Worm (Caenorhabditis elegans) whole organism, L4/young adult: ENCODE results near the gene igcm-4.
"Not testable (repeated sequence)": the region's sequence is repeated elsewhere in the genome, so short reads cannot be mapped to it uniquely, and the experiment has no call there.

ENCODE experiments used
- W03F9.2 ChIP-seq: fragments of 150-350 bp; optimal IDR thresholded peaks from 2 replicates; lab custom pipeline; 2014; ENCODE audit warnings: missing biosample characterization, missing genetic modification characterization
- dao-5 ChIP-seq: sonication (generic microtip); optimal IDR thresholded peaks from 2 replicates; lab custom pipeline; 2016; ENCODE audit warnings: missing genotype, missing genetic modification characterization, moderate library complexity, missing compliant biosample characterization
- him-1 ChIP-seq: sonication (generic microtip); optimal IDR thresholded peaks from 2 replicates; lab custom pipeline; 2016; ENCODE audit warnings: missing genotype, missing genetic modification reagents, missing genetic modification characterization, missing compliant biosample characterization

igcm-4 gene

ce11 chrX:2039358-2039757 is 6.8 kb downstream of the igcm-4 start, which contains the start of gene smex-2:
TSS of gene smex-2 (minus strand) at chrX:2039458.
- TF ChIP-seq dao-5 (tag; lab: Kevin White, UChicago), result no peak
- no peak for TF ChIP-seq W03F9.2 (tag; lab: Kevin White, UChicago)
- TF ChIP-seq him-1, result no peak

- TF ChIP-seq him-1, result no peak
- TF ChIP-seq dao-5 (tag; lab: Kevin White, UChicago), result no peak
- TF ChIP-seq W03F9.2 (tag; lab: Kevin White, UChicago), result no peak
These were observed 11.0 kb downstream of the igcm-4 start, which contains the start of gene ergi-1 for ce11 chrX:2035172-2035571. TSS of gene ergi-1 (minus strand) at chrX:2035272.

- no peak for TF ChIP-seq him-1
- TF ChIP-seq W03F9.2 (tag; lab: Kevin White, UChicago), result no peak
- TF ChIP-seq dao-5 (tag; lab: Kevin White, UChicago), result no peak
These were observed 14.7 kb downstream of the igcm-4 start, which contains the start of gene Y102A11A.5 for ce11 chrX:2031414-2031813. TSS of gene Y102A11A.5 (minus strand) at chrX:2031588.

ce11 chrX:2030871-2031270 is 15.3 kb downstream of the igcm-4 start:
- TF ChIP-seq W03F9.2 (tag; lab: Kevin White, UChicago), result no peak
- TF ChIP-seq him-1, result no peak
- TF ChIP-seq dao-5 (tag; lab: Kevin White, UChicago), result no peak

ce11 chrX:2026342-2026741 is 19.8 kb downstream of the igcm-4 start, which contains the start of gene Y102A11A.2:
TSS of gene Y102A11A.2 (plus strand) at chrX:2026642.
- TF ChIP-seq dao-5 (tag; lab: Kevin White, UChicago); W03F9.2 (tag; lab: Kevin White, UChicago); him-1: not testable (repeated sequence)

- TF ChIP-seq him-1, result no peak
- no peak for TF ChIP-seq dao-5 (tag; lab: Kevin White, UChicago)
- TF ChIP-seq W03F9.2 (tag; lab: Kevin White, UChicago), result no peak
These were observed 24.6 kb downstream of the igcm-4 start for ce11 chrX:2021558-2021957.

ce11 chrX:2018848-2019247 is 27.3 kb downstream of the igcm-4 start, which contains the start of gene Y102A11A.3:
TSS of gene Y102A11A.3 (plus strand) at chrX:2019148.
- no peak for TF ChIP-seq him-1
- no peak for TF ChIP-seq W03F9.2 (tag; lab: Kevin White, UChicago)
- no peak for TF ChIP-seq dao-5 (tag; lab: Kevin White, UChicago)

ce11 chrX:2018211-2018610 is 27.9 kb downstream of the igcm-4 start:
- TF ChIP-seq dao-5 (tag; lab: Kevin White, UChicago), result no peak
- TF ChIP-seq him-1, result no peak
- no peak for TF ChIP-seq W03F9.2 (tag; lab: Kevin White, UChicago)

- TF ChIP-seq dao-5 (tag; lab: Kevin White, UChicago), result no peak
- TF ChIP-seq him-1, result no peak
- TF ChIP-seq W03F9.2 (tag; lab: Kevin White, UChicago), result no peak
These were observed 31.6 kb downstream of the igcm-4 start for ce11 chrX:2014521-2014920.

- TF ChIP-seq dao-5 (tag; lab: Kevin White, UChicago), result no peak
- no peak for TF ChIP-seq him-1
- TF ChIP-seq W03F9.2 (tag; lab: Kevin White, UChicago), result no peak
These were observed 32.2 kb downstream of the igcm-4 start for ce11 chrX:2013912-2014311.

ce11 chrX:2012491-2013201 is 33.5 kb downstream of the igcm-4 start, which contains the start of gene Y102A11A.9:
TSS of gene Y102A11A.9 (plus strand) at chrX:2013151.
- TF ChIP-seq him-1 (no peak), dao-5 (tag; lab: Kevin White, UChicago) (no peak), W03F9.2 (tag; lab: Kevin White, UChicago) (no peak)

ce11 chrX:2000517-2000916 is 45.6 kb downstream of the igcm-4 start:
- TF ChIP-seq W03F9.2 (tag; lab: Kevin White, UChicago) (no peak), dao-5 (tag; lab: Kevin White, UChicago) (no peak), him-1 (no peak)

ce11 chrX:1998825-1999224 is 47.3 kb downstream of the igcm-4 start:
- no peak for TF ChIP-seq dao-5 (tag; lab: Kevin White, UChicago)
- TF ChIP-seq him-1, result no peak
- no peak for TF ChIP-seq W03F9.2 (tag; lab: Kevin White, UChicago)

ce11 chrX:1997934-1998333 is 48.2 kb downstream of the igcm-4 start, which contains the start of gene Y40A1A.3:
TSS of gene Y40A1A.3 (minus strand) at chrX:1998034.
- no peak for TF ChIP-seq dao-5 (tag; lab: Kevin White, UChicago)
- no peak for TF ChIP-seq W03F9.2 (tag; lab: Kevin White, UChicago)
- TF ChIP-seq him-1, result no peak
